Worm (Caenorhabditis elegans): ENCODE data around the gene sars-1.
A peak's percentile ranks its signal among the peaks of the same experiment; 100 is the strongest.

The sars-1 gene

DNA sequence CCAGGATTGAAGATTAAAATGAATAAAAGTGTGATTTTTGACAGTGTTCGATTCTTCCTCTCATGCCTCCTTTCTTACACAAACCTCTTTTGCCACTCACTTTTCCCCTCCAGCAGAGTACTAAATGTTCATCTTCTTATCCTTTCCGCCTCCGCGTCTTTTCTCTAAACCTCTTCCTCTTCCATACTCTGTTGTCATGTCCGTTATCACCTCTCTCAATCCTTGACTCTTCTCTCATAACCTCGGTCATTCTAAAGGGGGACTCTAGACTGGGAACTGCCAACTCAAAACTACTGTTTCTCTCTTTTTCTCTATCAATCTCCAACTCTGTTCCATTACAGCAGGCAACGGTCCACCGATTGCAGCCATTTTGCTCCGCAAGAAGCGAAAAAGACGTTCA is 44.7 kb downstream of the sars-1 start:
- TF ChIP-seq D1046.2 (GFP tag; IDR thresholded peaks at IDR 0.05) (no peak), nhr-11 (tag; optimal IDR thresholded peaks at IDR 0.05) (peak; percentile 54), mxl-3 (GFP tag; optimal IDR thresholded peaks at IDR 0.05) (no peak)

DNA sequence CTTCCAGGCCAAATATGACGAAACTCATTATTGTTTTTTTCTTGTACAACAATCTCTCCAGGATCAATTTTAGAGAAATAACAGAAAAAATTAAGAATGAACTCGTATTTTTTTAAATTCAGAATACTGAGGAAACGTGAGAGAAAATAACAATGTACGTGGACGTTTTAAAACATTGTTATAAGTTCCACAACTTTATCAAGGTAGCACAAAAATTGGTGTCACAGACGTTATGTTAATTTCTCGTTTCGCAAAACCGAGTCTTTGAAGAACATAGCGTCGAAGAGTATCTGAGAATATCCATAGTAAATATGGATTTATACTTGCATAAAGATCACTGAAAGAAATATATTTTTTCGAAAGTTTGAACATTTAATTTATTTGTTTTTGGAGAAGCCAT is 47.6 kb downstream of the sars-1 start, which contains the start of gene T04B2.8:
Gene T04B2.8 (minus strand): TSS at position 101 of the 400 bp plus-strand sequence.
- TF ChIP-seq Y48G9A.11 (GFP tag; IDR thresholded peaks at IDR 0.05), result no peak
- no peak for TF ChIP-seq skn-1 (tag; optimal IDR thresholded peaks at IDR 0.05)

DNA sequence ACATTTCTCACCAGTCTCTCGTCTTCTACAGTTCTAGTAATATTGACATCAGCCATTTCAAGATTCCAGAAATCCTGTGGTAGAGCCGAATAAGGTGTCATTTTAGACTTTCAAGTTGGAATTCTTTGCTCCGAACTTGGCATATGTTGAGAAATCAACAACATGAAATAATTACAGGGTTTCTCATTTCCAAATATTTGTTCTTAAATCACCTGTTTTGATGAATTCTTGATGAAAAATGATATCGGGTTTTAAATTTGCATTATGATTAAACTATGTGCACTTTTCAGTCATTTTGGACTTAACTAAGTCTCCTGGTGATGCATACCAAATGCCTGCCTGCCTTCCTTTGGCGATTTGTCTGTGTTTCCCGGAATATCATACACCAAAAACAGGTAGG is 50.0 kb downstream of the sars-1 start, which contains the start of gene srv-12:
Gene srv-12 (minus strand): TSS at position 101 of the 400 bp plus-strand sequence.
- no peak for TF ChIP-seq mep-1 (tag; optimal IDR thresholded peaks at IDR 0.05)
- TF ChIP-seq lin-13 (GFP tag; optimal IDR thresholded peaks at IDR 0.05), result no peak
- TF ChIP-seq zip-11 (GFP tag; IDR thresholded peaks at IDR 0.05), result no peak
- TF ChIP-seq dpl-1 (GFP tag; optimal IDR thresholded peaks at IDR 0.05), result no peak
- no peak for TF ChIP-seq F26F4.8 (GFP tag; conservative IDR thresholded peaks at IDR 0.05)
- TF ChIP-seq nhr-237 (tag; optimal IDR thresholded peaks at IDR 0.05), result no peak
- TF ChIP-seq ces-1 (GFP tag; optimal IDR thresholded peaks at IDR 0.05), result no peak
- no peak for TF ChIP-seq lsy-2 (tag; optimal IDR thresholded peaks at IDR 0.05)
- TF ChIP-seq zag-1 (tag; optimal IDR thresholded peaks at IDR 0.05), result no peak
- no peak for TF ChIP-seq daf-12 (tag; optimal IDR thresholded peaks at IDR 0.05)
- TF ChIP-seq ceh-20 (GFP tag; IDR thresholded peaks at IDR 0.05), result no peak
- no peak for TF ChIP-seq ceh-82 (tag; optimal IDR thresholded peaks at IDR 0.05)
- TF ChIP-seq Y105C5A.15 (GFP tag; IDR thresholded peaks at IDR 0.05), result no peak
- TF ChIP-seq fkh-10 (GFP tag; optimal IDR thresholded peaks at IDR 0.05), result no peak
- no peak for TF ChIP-seq nhr-76 (tag; optimal IDR thresholded peaks at IDR 0.05)
- TF ChIP-seq F10B5.3 (tag; optimal IDR thresholded peaks at IDR 0.05), result no peak
- no peak for TF ChIP-seq tag-97 (GFP tag; IDR thresholded peaks at IDR 0.05)
- TF ChIP-seq ama-1 (optimal IDR thresholded peaks at IDR 0.05), result no peak
- no peak for TF ChIP-seq daf-16 (GFP tag; optimal IDR thresholded peaks at IDR 0.05)
- no peak for TF ChIP-seq daf-16 (tag; optimal IDR thresholded peaks at IDR 0.05)
- no peak for TF ChIP-seq mdt-29 (GFP tag; IDR thresholded peaks at IDR 0.05)

All from whole organism, L4 larva.